Worm (Caenorhabditis elegans) whole organism, midembryonic: ENCODE measurements around the gene plep-1.

Source experiments
- T22C8.4 ChIP-seq: fragments of 200-800 bp; sonication (Bioruptor generic); IDR thresholded peaks from 2 replicates; pipeline ENCODE4 v1.3.6; 2022; ENCODE audit warnings: missing genetic modification characterization, missing compliant biosample characterization
- cog-1 ChIP-seq: sonication (generic microtip); optimal IDR thresholded peaks from 2 replicates; lab custom pipeline; 2016; ENCODE audit warnings: missing genetic modification characterization, missing compliant biosample characterization
- flt-1 ChIP-seq: fragments of 200-800 bp; sonication (Bioruptor generic); IDR thresholded peaks from 2 replicates; pipeline ENCODE4 v1.3.6; 2022; ENCODE audit warnings: missing genetic modification characterization, missing compliant biosample characterization
- klf-2 ChIP-seq: fragments of 200-800 bp; sonication (Bioruptor generic); conservative IDR thresholded peaks from 2 replicates; pipeline ENCODE4 v1.3.6; 2022; ENCODE audit warnings: missing genetic modification reagents, missing genetic modification characterization, missing compliant biosample characterization
- ztf-29 ChIP-seq: fragments of 200-800 bp; sonication (Bioruptor generic); IDR thresholded peaks from 2 replicates; pipeline ENCODE4 v1.3.6; 2022; ENCODE audit warnings: missing genetic modification reagents, missing genetic modification characterization, missing compliant biosample characterization

- TF ChIP-seq ztf-29 (GFP tag; lab: Robert Waterston, UW) (no peak), cog-1 (no peak), klf-2 (GFP tag; lab: Robert Waterston, UW) (no peak), T22C8.4 (GFP tag; lab: Robert Waterston, UW) (no peak), flt-1 (GFP tag; lab: Robert Waterston, UW) (no peak)
Measured at ce11 chrII:4291799-4292198, 20.2 kb downstream of the plep-1 start.
